Worm (Caenorhabditis elegans) whole organism, L4/young adult: Measurements from ENCODE around the gene chtl-1.
A peak's percentile ranks its signal among the peaks of the same experiment; 100 is the strongest.

Source experiments
- W03F9.2 ChIP-seq: fragments of 150-350 bp; optimal IDR thresholded peaks from 2 replicates; lab custom pipeline; 2014; ENCODE audit warnings: missing biosample characterization, missing genetic modification characterization
- him-1 ChIP-seq: sonication (generic microtip); optimal IDR thresholded peaks from 2 replicates; lab custom pipeline; 2016; ENCODE audit warnings: missing genotype, missing genetic modification reagents, missing genetic modification characterization, missing compliant biosample characterization

DNA sequence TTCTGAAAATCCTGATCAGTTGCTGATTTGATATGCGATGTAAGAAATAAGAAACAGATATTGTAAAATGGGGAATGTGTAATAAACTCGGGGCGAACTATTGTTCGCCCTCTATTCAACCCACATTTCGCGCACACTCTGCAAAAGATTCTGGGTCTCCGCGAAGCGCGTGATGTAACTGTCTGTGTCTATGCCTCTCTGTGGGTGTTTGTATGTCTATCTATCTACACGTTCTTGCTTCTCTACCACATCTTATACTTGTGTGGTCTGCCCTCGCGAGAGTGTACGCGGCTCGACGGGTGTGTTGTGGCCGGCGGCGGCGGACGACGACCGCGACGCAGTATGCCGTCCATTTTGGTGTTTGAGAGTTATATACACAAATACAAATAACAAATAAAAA is 27.6 kb downstream of the chtl-1 start:
- TF ChIP-seq him-1 (tag; lab: Kevin White, UChicago): no peak
- peak; percentile 49 for TF ChIP-seq W03F9.2 (tag; lab: Kevin White, UChicago)
